Worm (Caenorhabditis elegans): Measurements from ENCODE around the gene srw-79.

ce11 chrII:2922359-2922758, 24.2 kb upstream of the srw-79 start:
- no peak for TF ChIP-seq sox-4 (tag; optimal IDR thresholded peaks at IDR 0.05)
- no peak for TF ChIP-seq lin-11 (tag; optimal IDR thresholded peaks at IDR 0.05)
- TF ChIP-seq gmeb-2 (tag; optimal IDR thresholded peaks at IDR 0.05) = no peak
- TF ChIP-seq odd-2 (tag; optimal IDR thresholded peaks at IDR 0.05) = no peak
